Worm (Caenorhabditis elegans) whole organism, L4 larva: ENCODE measurements around the gene lpin-1.

Experiments used
- D1046.2 ChIP-seq: fragments of 200-800 bp; sonication (Bioruptor generic); IDR thresholded peaks from 2 replicates; pipeline ENCODE4 v1.3.6; 2022; ENCODE audit warnings: missing genetic modification characterization, missing compliant biosample characterization
- F10B5.3 ChIP-seq: sonication (generic microtip); optimal IDR thresholded peaks from 2 replicates; lab custom pipeline; 2016; ENCODE audit warnings: mild to moderate bottlenecking, missing genetic modification characterization, missing compliant biosample characterization
- F44E2.7 ChIP-seq: fragments of 200-800 bp; sonication (Bioruptor generic); IDR thresholded peaks from 2 replicates; pipeline ENCODE4 v2.1.2; 2022; ENCODE audit warnings: missing genetic modification characterization, missing compliant biosample characterization
- T20F7.1 ChIP-seq: fragments of 200-800 bp; sonication (Bioruptor generic); optimal IDR thresholded peaks from 2 replicates; lab custom pipeline; 2018; ENCODE audit warnings: mild to moderate bottlenecking, missing genetic modification characterization, missing compliant biosample characterization
- T26A8.4 ChIP-seq: fragments of 200-800 bp; sonication (Bioruptor generic); IDR thresholded peaks from 2 replicates; pipeline ENCODE4 v1.3.6; 2022; ENCODE audit warnings: missing genetic modification characterization, missing compliant biosample characterization
- Y105C5A.15 ChIP-seq: fragments of 200-800 bp; sonication (Bioruptor generic); IDR thresholded peaks from 2 replicates; pipeline ENCODE4 v1.3.6; 2022; ENCODE audit warnings: missing genetic modification characterization, missing compliant biosample characterization
- Y48G9A.11 ChIP-seq: fragments of 200-800 bp; sonication (Bioruptor generic); IDR thresholded peaks from 2 replicates; pipeline ENCODE4 v1.3.6; 2022; ENCODE audit warnings: missing genetic modification reagents, missing genetic modification characterization, missing compliant biosample characterization
- Y5F2A.4 ChIP-seq: fragments of 200-800 bp; sonication (Bioruptor generic); optimal IDR thresholded peaks from 2 replicates; lab custom pipeline; 2018; ENCODE audit warnings: mild to moderate bottlenecking, missing genetic modification characterization, missing compliant biosample characterization
- aha-1 ChIP-seq: fragments of 150-350 bp; peaks from one replicate; lab custom pipeline; 2014; ENCODE audit warnings: missing biosample characterization, missing genetic modification characterization
- aly-2 ChIP-seq: sonication (generic microtip); optimal IDR thresholded peaks from 2 replicates; lab custom pipeline; 2018; ENCODE audit warnings: missing biosample characterization, missing genetic modification characterization
- daf-16 ChIP-seq, 3 experiments: sonication (generic microtip); optimal IDR thresholded peaks; 2 replicates each; lab custom pipeline; 2016 to 2017; ENCODE audit warnings: missing genetic modification characterization in 3 of 3, missing genetic modification reagents in 3 of 3, mild to moderate bottlenecking in 2 of 3, missing compliant biosample characterization in 2 of 3, missing biosample characterization in 1 of 3, moderate library complexity in 1 of 3
- daf-19 ChIP-seq: fragments of 200-800 bp; sonication (Bioruptor generic); conservative IDR thresholded peaks from 2 replicates; pipeline ENCODE4 v1.3.6; 2022; ENCODE audit warnings: missing genetic modification characterization, missing compliant biosample characterization
- dmd-6 ChIP-seq: fragments of 200-800 bp; sonication (Bioruptor generic); IDR thresholded peaks from 2 replicates; pipeline ENCODE4 v1.3.6; 2022; ENCODE audit warnings: missing genetic modification reagents, missing genetic modification characterization, missing compliant biosample characterization
- dpl-1 ChIP-seq: fragments of 150-350 bp; optimal IDR thresholded peaks from 2 replicates; lab custom pipeline; 2014; ENCODE audit warnings: missing biosample characterization, missing genetic modification reagents, missing genetic modification characterization
- duxl-1 ChIP-seq: sonication (generic microtip); optimal IDR thresholded peaks from 2 replicates; lab custom pipeline; 2016; ENCODE audit warnings: mild to moderate bottlenecking, missing genetic modification characterization, moderate library complexity, missing compliant biosample characterization; ENCODE audit not compliant: poor library complexity
- dve-1 ChIP-seq: sonication (generic microtip); optimal IDR thresholded peaks from 2 replicates; lab custom pipeline; 2017; ENCODE audit warnings: antibody characterized with exemption, mild to moderate bottlenecking, missing genetic modification characterization, missing compliant biosample characterization; ENCODE audit not compliant: insufficient read depth
- egl-43 ChIP-seq: fragments of 200-800 bp; sonication (Bioruptor generic); IDR thresholded peaks from 2 replicates; pipeline ENCODE4 v1.3.6; 2022; ENCODE audit warnings: missing genetic modification reagents, missing genetic modification characterization, missing compliant biosample characterization
- hlh-11 ChIP-seq: fragments of 200-800 bp; sonication (Bioruptor generic); optimal IDR thresholded peaks from 2 replicates; lab custom pipeline; 2018; ENCODE audit warnings: mild to moderate bottlenecking, missing genetic modification characterization, missing compliant biosample characterization
- hlh-30 ChIP-seq: sonication (generic microtip); optimal IDR thresholded peaks from 2 replicates; lab custom pipeline; 2017; ENCODE audit warnings: antibody characterized with exemption, mild to moderate bottlenecking, missing genetic modification characterization, missing compliant biosample characterization; ENCODE audit not compliant: insufficient read depth
- jun-1 ChIP-seq: fragments of 150-350 bp; optimal IDR thresholded peaks from 2 replicates; lab custom pipeline; 2014; ENCODE audit warnings: missing biosample characterization, missing genetic modification reagents, missing genetic modification characterization
- lin-15B ChIP-seq: fragments of 150-350 bp; sonication (generic microtip); optimal IDR thresholded peaks from 3 replicates; lab custom pipeline; 2014; ENCODE audit warnings: missing biosample characterization, missing genetic modification characterization
- lin-38 ChIP-seq: fragments of 200-800 bp; sonication (Bioruptor generic); IDR thresholded peaks from 2 replicates; pipeline ENCODE4 v1.3.6; 2022; ENCODE audit warnings: missing genetic modification reagents, missing genetic modification characterization, missing compliant biosample characterization
- lsy-2 ChIP-seq, 2 experiments: fragments of 150-350 bp in 1 of 2; sonication (generic microtip) in 1 of 2; optimal IDR thresholded peaks; 2 replicates each; lab custom pipeline; 2014 to 2017; ENCODE audit warnings: missing biosample characterization in 2 of 2, missing genetic modification characterization in 2 of 2
- mdl-1 ChIP-seq, 2 experiments: fragments of 150-350 bp in 1 of 2; sonication (generic microtip) in 1 of 2; optimal IDR thresholded peaks; 2 replicates each; lab custom pipeline; 2014 to 2017; ENCODE audit warnings: missing biosample characterization in 2 of 2, missing genetic modification characterization in 2 of 2
- mdt-29 ChIP-seq: fragments of 200-800 bp; sonication (Bioruptor generic); IDR thresholded peaks from 2 replicates; pipeline ENCODE4 v1.3.6; 2022; ENCODE audit warnings: missing genetic modification reagents, missing genetic modification characterization, missing compliant biosample characterization
- mep-1 ChIP-seq: fragments of 150-350 bp; sonication (generic microtip); optimal IDR thresholded peaks from 3 replicates; lab custom pipeline; 2014; ENCODE audit warnings: missing biosample characterization, missing genetic modification characterization
- mes-2 ChIP-seq: sonication (generic microtip); optimal IDR thresholded peaks from 2 replicates; lab custom pipeline; 2016; ENCODE audit warnings: missing genotype, mild to moderate bottlenecking, missing genetic modification characterization, missing compliant biosample characterization; ENCODE audit not compliant: poor library complexity, severe bottlenecking
- mxl-2 ChIP-seq: fragments of 200-800 bp; sonication (Bioruptor generic); conservative IDR thresholded peaks from 2 replicates; pipeline ENCODE4 v1.3.6; 2022; ENCODE audit warnings: missing genetic modification reagents, missing genetic modification characterization, missing compliant biosample characterization
- mxl-3 ChIP-seq: fragments of 200-800 bp; sonication (Bioruptor generic); optimal IDR thresholded peaks from 2 replicates; lab custom pipeline; 2018; ENCODE audit warnings: mild to moderate bottlenecking, missing genetic modification characterization, missing compliant biosample characterization
- nhr-28 ChIP-seq: fragments of 150-350 bp; optimal IDR thresholded peaks from 2 replicates; lab custom pipeline; 2014; ENCODE audit warnings: missing biosample characterization, missing genetic modification characterization
- nhr-42 ChIP-seq: fragments of 200-800 bp; sonication (Bioruptor generic); IDR thresholded peaks from 2 replicates; pipeline ENCODE4 v1.3.6; 2022; ENCODE audit warnings: missing genetic modification characterization, missing compliant biosample characterization
- nhr-77 ChIP-seq: fragments of 150-350 bp; optimal IDR thresholded peaks from 2 replicates; lab custom pipeline; 2014; ENCODE audit warnings: missing biosample characterization, missing genetic modification characterization
- php-3 ChIP-seq: fragments of 200-800 bp; sonication (Bioruptor generic); IDR thresholded peaks from 2 replicates; pipeline ENCODE4 v1.3.6; 2022; ENCODE audit warnings: missing genetic modification reagents, missing genetic modification characterization, missing compliant biosample characterization
- pqm-1 ChIP-seq: sonication (generic microtip); optimal IDR thresholded peaks from 2 replicates; lab custom pipeline; 2017; ENCODE audit warnings: missing biosample characterization, missing genetic modification characterization
- rbr-2 ChIP-seq: sonication (generic microtip); optimal IDR thresholded peaks from 2 replicates; lab custom pipeline; 2016; ENCODE audit warnings: missing genotype, missing genetic modification characterization, missing compliant biosample characterization
- sdz-12 ChIP-seq: fragments of 200-800 bp; sonication (Bioruptor generic); optimal IDR thresholded peaks from 2 replicates; lab custom pipeline; 2018; ENCODE audit warnings: mild to moderate bottlenecking, missing genetic modification characterization, missing compliant biosample characterization
- set-16 ChIP-seq: fragments of 200-800 bp; sonication (Bioruptor generic); IDR thresholded peaks from 2 replicates; pipeline ENCODE4 v1.3.6; 2022; ENCODE audit warnings: missing genetic modification reagents, missing genetic modification characterization, missing compliant biosample characterization
- unc-62 ChIP-seq, 3 experiments: fragments of 150-350 bp in 1 of 3; sonication (generic microtip); optimal IDR thresholded peaks in 2 of 3; peaks in 1 of 3; 1 replicate in 1 of 3; 2 replicates in 2 of 3; lab custom pipeline; 2014 to 2017; ENCODE audit warnings: missing biosample characterization in 3 of 3, missing genetic modification characterization in 3 of 3, missing genetic modification reagents in 3 of 3, missing genotype in 1 of 3

lpin-1 gene

DNA sequence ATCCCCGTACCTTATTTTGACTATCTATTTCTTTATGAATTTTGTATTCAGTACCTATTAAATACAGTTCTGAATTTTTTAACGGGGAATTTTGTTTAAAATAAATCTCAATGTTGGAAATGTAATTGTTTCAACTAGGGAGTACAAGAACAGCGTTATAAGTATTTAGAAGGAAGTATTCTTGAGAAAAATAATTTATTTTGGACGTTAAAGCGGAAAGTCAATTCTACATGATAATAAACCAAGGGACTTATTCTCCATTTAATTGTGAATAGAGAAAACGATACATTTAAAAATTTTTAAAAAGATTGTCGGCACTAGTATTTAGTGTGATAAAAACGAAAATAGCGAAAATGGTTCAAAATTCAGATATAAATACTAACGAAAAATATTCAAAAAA lies 15.2 kb upstream of the lpin-1 start (continued):
- no peak for TF ChIP-seq Y5F2A.4 (GFP tag; lab: Kevin White, UChicago)

ce11 chrV:13668337-13668736 lies 14.4 kb upstream of the lpin-1 start:
- TF ChIP-seq Y105C5A.15 (GFP tag; lab: Robert Waterston, UW) (no peak), D1046.2 (GFP tag; lab: Robert Waterston, UW) (peak; percentile 33; the same call in 1 of the 2 replicates), mxl-3 (GFP tag; lab: Kevin White, UChicago) (no peak), php-3 (GFP tag; lab: Robert Waterston, UW) (no peak), set-16 (GFP tag; lab: Robert Waterston, UW) (peak; percentile 93), F44E2.7 (GFP tag; lab: Robert Waterston, UW) (0 out of 2 replicates have a peak, but pooled peaks have one; percentile 36)

DNA sequence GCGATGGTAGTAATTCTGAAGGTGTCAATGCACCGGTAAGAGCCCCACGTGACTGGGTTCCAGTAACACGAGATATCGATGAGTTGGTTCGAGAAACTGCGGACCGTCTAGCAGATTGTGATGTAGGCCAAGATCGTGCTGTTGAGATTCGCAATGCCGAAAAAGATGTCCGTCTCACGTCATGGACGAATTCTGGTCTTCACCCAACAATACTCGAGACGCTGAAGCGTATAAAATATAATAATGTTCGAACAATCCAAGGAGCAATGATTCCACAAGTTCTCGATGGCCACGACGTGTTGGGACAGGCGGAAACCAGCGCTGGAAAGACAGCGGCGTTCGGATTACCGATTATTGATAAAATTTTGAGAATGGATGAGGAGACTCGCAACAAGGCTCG lies 12.5 kb upstream of the lpin-1 start:
- no peak for TF ChIP-seq mxl-3 (GFP tag; lab: Kevin White, UChicago)
- no peak for TF ChIP-seq jun-1 (tag; lab: Kevin White, UChicago)
- peak; percentile 96 for TF ChIP-seq aha-1
- TF ChIP-seq egl-43, result no peak
- no peak for TF ChIP-seq T20F7.1 (GFP tag; lab: Kevin White, UChicago)
- TF ChIP-seq nhr-42, result no peak
- peak in 1 of 2 experiments; percentile 56 for TF ChIP-seq unc-62 (GFP tag; optimal IDR thresholded peaks at IDR 0.05 in 1 of 2; lab: Kevin White, UChicago)
- no peak for TF ChIP-seq unc-62 (tag; optimal IDR thresholded peaks at IDR 0.05; lab: Kevin White, UChicago)
- TF ChIP-seq, all 104 proteins: peak for 2

DNA sequence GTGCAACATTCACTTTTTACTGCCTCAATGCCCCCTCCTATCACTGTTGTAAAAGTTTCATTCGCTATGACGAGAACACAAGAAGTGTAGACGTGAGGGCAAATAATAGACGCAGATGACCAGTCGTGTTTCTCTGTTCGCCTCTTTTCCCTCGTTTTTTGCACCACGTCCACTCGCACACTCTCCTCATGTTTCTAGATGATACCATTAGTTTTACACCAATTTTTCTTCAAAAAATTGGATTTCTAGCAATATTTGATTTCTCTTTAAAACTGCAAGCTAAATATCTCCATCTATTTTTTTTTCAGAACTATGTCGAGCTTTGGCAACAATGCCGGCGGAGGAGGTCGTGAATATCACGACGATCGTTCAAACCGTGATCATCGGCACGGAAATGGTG lies 11.2 kb upstream of the lpin-1 start, which contains the start of gene rde-12:
rde-12 (plus strand) TSS at position 301 of the 400 bp plus-strand sequence.
- no peak for TF ChIP-seq unc-62 (GFP tag; optimal IDR thresholded peaks at IDR 0.05 in 1 of 2; lab: Kevin White, UChicago)
- no peak for TF ChIP-seq unc-62 (tag; optimal IDR thresholded peaks at IDR 0.05; lab: Kevin White, UChicago)
- peak; percentile 4 for TF ChIP-seq mep-1 (tag; lab: Kevin White, UChicago)
- peak; percentile 28 for TF ChIP-seq aha-1
- no peak for TF ChIP-seq T26A8.4 (GFP tag; lab: Robert Waterston, UW)
- peak; percentile 39 for TF ChIP-seq nhr-28 (tag; lab: Kevin White, UChicago)
- peak; percentile 3 for TF ChIP-seq mes-2 (tag; lab: Kevin White, UChicago)

DNA sequence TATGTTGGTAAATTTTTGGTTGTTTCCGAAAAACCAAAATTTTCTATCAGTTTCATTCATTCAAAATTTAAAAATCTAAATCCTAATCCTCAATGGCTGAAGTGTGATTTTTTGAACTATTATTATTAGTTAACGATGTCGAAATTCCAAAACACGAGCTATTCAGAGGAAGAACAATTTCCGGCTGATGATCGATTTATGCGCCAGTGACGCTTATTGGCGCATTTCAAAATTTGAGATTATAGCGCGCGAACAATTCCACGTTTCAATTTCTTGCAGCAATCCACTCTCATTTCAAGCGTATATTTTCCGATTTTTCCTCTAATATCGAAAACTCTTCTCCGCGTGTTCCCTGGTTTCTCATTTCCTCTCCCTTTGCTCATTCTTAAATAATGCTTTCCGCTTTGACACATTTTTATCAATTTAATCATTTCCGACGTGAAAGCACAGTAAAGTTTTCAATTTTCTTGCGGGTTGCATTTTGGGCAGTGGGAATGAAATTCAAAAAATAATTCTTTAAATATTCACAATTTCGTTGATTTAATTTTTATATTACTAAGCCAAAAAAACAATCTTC lies 10.5 kb upstream of the lpin-1 start:
- peak; percentile 20 for TF ChIP-seq rbr-2 (tag; lab: Kevin White, UChicago)
- TF ChIP-seq duxl-1 (tag; lab: Kevin White, UChicago), result peak; percentile 49
- TF ChIP-seq lin-38 (GFP tag; lab: Robert Waterston, UW), result peak; percentile 58
- peak; percentile 22 for TF ChIP-seq nhr-77 (tag; lab: Kevin White, UChicago)
- no peak for TF ChIP-seq Y48G9A.11
- TF ChIP-seq F10B5.3, result peak; percentile 26
- peak; percentile 21 for TF ChIP-seq pqm-1 (tag; lab: Kevin White, UChicago)
- TF ChIP-seq mdt-29, result 0 out of 2 replicates have a peak, but pooled peaks have one; percentile 38
- TF ChIP-seq lin-15B, result peak; percentile 7
- peak; percentile 30 for TF ChIP-seq mep-1 (tag; lab: Kevin White, UChicago)
- peak; percentile 25 for TF ChIP-seq hlh-11 (tag; lab: Kevin White, UChicago)
- no peak for TF ChIP-seq sdz-12 (GFP tag; lab: Kevin White, UChicago)
- 0 out of 2 replicates have a peak, but pooled peaks have one; percentile 21 for TF ChIP-seq D1046.2 (GFP tag; lab: Robert Waterston, UW)
- TF ChIP-seq daf-19 (GFP tag; lab: Robert Waterston, UW), result no peak
- TF ChIP-seq lsy-2 (tag; optimal IDR thresholded peaks at IDR 0.05; lab: Kevin White, UChicago), result peak in 1 of 2 experiments; percentile 56
- peak; percentile 6 for TF ChIP-seq aha-1
- TF ChIP-seq hlh-30, result peak; percentile 37
- TF ChIP-seq mxl-2 (GFP tag; lab: Robert Waterston, UW), result no peak
- no peak for TF ChIP-seq aly-2 (tag; lab: Kevin White, UChicago)
- TF ChIP-seq dve-1 (tag; lab: Kevin White, UChicago), result peak; percentile 41
- peak; percentile 58 for TF ChIP-seq dpl-1 (GFP tag; lab: Kevin White, UChicago)
- TF ChIP-seq mdl-1 (tag; optimal IDR thresholded peaks at IDR 0.05; lab: Kevin White, UChicago), result peak in 1 of 2 experiments; percentile 5
- TF ChIP-seq daf-16 (GFP tag; optimal IDR thresholded peaks at IDR 0.05; lab: Kevin White, UChicago), result no peak
- peak; percentile 2 for TF ChIP-seq daf-16 (tag; optimal IDR thresholded peaks at IDR 0.05; lab: Kevin White, UChicago)
- TF ChIP-seq F44E2.7 (GFP tag; lab: Robert Waterston, UW), result no peak
- peak; percentile 44 for TF ChIP-seq dmd-6 (GFP tag; lab: Robert Waterston, UW)
- TF ChIP-seq egl-43, result 0 out of 2 replicates have a peak, but pooled peaks have one; percentile 50
- peak; percentile 54 for TF ChIP-seq mes-2 (tag; lab: Kevin White, UChicago)
